Worm (Caenorhabditis elegans) whole organism, midembryonic: ENCODE measurements around the gene dpy-23.

Experiments
- cog-1 ChIP-seq: sonication (generic microtip); optimal IDR thresholded peaks from 2 replicates; lab custom pipeline; 2016; ENCODE audit warnings: missing genetic modification characterization, missing compliant biosample characterization
- flt-1 ChIP-seq: fragments of 200-800 bp; sonication (Bioruptor generic); IDR thresholded peaks from 2 replicates; pipeline ENCODE4 v1.3.6; 2022; ENCODE audit warnings: missing genetic modification characterization, missing compliant biosample characterization
- klf-2 ChIP-seq: fragments of 200-800 bp; sonication (Bioruptor generic); conservative IDR thresholded peaks from 2 replicates; pipeline ENCODE4 v1.3.6; 2022; ENCODE audit warnings: missing genetic modification reagents, missing genetic modification characterization, missing compliant biosample characterization
- med-1 ChIP-seq: sonication (generic microtip); optimal IDR thresholded peaks from 2 replicates; lab custom pipeline; 2017; ENCODE audit warnings: missing genetic modification characterization, mild to moderate bottlenecking, missing compliant biosample characterization, antibody characterized with exemption, missing genetic modification reagents; ENCODE audit not compliant: insufficient read depth
- ref-1 ChIP-seq: fragments of 200-800 bp; sonication (Bioruptor generic); conservative IDR thresholded peaks from 2 replicates; pipeline ENCODE4 v1.3.6; 2022; ENCODE audit warnings: missing genetic modification reagents, missing genetic modification characterization, missing compliant biosample characterization
- tab-1 ChIP-seq: fragments of 200-800 bp; sonication (Bioruptor generic); IDR thresholded peaks from 2 replicates; pipeline ENCODE4 v1.3.6; 2022; ENCODE audit warnings: missing genetic modification characterization, missing compliant biosample characterization
- ztf-23 ChIP-seq: fragments of 200-800 bp; sonication (Bioruptor generic); IDR thresholded peaks from 2 replicates; pipeline ENCODE4 v1.3.6; 2022; ENCODE audit warnings: missing genetic modification reagents, missing genetic modification characterization, missing compliant biosample characterization

DNA sequence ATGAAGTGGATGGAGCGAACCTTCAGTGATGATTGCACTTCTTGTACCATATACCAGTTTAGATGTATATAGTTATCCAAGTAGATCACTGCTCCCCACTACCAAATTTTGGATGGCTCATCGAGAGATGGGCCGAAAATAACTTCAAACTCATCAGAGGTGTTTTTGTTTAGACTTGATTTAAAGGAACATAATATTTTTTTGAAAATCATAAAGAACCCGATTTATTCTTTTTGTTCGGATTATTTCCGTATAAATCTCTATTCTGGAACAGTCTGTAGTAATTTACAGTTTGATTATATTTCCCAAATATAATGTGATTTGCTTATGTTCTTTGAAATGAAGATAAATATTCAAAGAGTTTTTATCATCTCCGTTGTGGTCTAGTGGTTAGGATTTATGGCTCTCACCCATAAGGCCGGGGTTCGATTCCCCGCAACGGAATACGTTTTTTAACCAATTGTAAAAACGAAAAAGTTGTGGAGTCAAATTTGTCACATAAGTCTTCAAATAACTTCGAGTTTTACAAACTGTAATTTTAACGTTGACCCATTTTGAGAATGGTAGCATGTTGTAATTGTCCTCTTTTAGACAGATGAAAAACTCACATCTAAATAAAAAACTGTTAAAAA, 21.2 kb downstream of the dpy-23 start:
- TF ChIP-seq ztf-23 (no peak), ref-1 (GFP tag; lab: Robert Waterston, UW) (no peak), med-1 (GFP tag; lab: Kevin White, UChicago) (no peak), klf-2 (GFP tag; lab: Robert Waterston, UW) (no peak), cog-1 (no peak), tab-1 (GFP tag; lab: Robert Waterston, UW) (no peak), flt-1 (GFP tag; lab: Robert Waterston, UW) (no peak)
